Fruit fly (Drosophila melanogaster): ENCODE results near the gene CG3568.

CG3568 gene

dm6 chrX:4589951-4590771 is 47.7 kb downstream of the CG3568 start (continued):
- TF ChIP-seq nom (GFP tag; optimal IDR thresholded peaks at IDR 0.05), result peak; percentile 67
- no peak for TF ChIP-seq yki (optimal IDR thresholded peaks at IDR 0.05)
- TF ChIP-seq GATAe (GFP tag; conservative IDR thresholded peaks at IDR 0.05), result 0 out of 2 replicates have a peak, but pooled peaks have one; percentile 32
- no peak for TF ChIP-seq CTCF (GFP tag; optimal IDR thresholded peaks at IDR 0.05)
- TF ChIP-seq Usf (GFP tag; optimal IDR thresholded peaks at IDR 0.05), result peak; percentile 89
- TF ChIP-seq CG32767 (GFP tag; IDR thresholded peaks at IDR 0.05), result peak; percentile 92
- no peak for TF ChIP-seq bigmax (GFP tag; optimal IDR thresholded peaks at IDR 0.05)
- peak; percentile 80 for TF ChIP-seq Antp (GFP tag; optimal IDR thresholded peaks at IDR 0.05)
- TF ChIP-seq B-H2 (GFP tag; optimal IDR thresholded peaks at IDR 0.05), result no peak
- TF ChIP-seq vfl (GFP tag; optimal IDR thresholded peaks at IDR 0.05), result peak; percentile 5
- peak; percentile 74 for TF ChIP-seq grau (tag; optimal IDR thresholded peaks at IDR 0.05)
- TF ChIP-seq Xbp1 (GFP tag; optimal IDR thresholded peaks at IDR 0.05), result peak; percentile 85
- TF ChIP-seq CG8359 (GFP tag; optimal IDR thresholded peaks at IDR 0.05; ENCODE audit: borderline replicate concordance), result no peak
- TF ChIP-seq CG18599 (GFP tag; optimal IDR thresholded peaks at IDR 0.05), result peak; percentile 86
- peak; percentile 77 for TF ChIP-seq Sox102F (GFP tag; optimal IDR thresholded peaks at IDR 0.05)
- peak; percentile 45 for TF ChIP-seq tap (tag; optimal IDR thresholded peaks at IDR 0.05)
- peak; percentile 93 for TF ChIP-seq CG12769 (tag; optimal IDR thresholded peaks at IDR 0.05)
- no peak for TF ChIP-seq insv (GFP tag; optimal IDR thresholded peaks at IDR 0.05)
- no peak for TF ChIP-seq CG6765 (GFP tag; optimal IDR thresholded peaks at IDR 0.05)
- peak; percentile 70 for TF ChIP-seq cato (GFP tag; optimal IDR thresholded peaks at IDR 0.05; ENCODE audit: borderline replicate concordance)
- TF ChIP-seq Ssrp (tag; optimal IDR thresholded peaks at IDR 0.05), result peak; percentile 69
- TF ChIP-seq maf-S (GFP tag; optimal IDR thresholded peaks at IDR 0.05), result no peak
- no peak for TF ChIP-seq BEAF-32 (GFP tag; optimal IDR thresholded peaks at IDR 0.05)
- TF ChIP-seq dmrt11E (tag; optimal IDR thresholded peaks at IDR 0.05), result peak; percentile 89
- no peak for TF ChIP-seq Ets97D (GFP tag; optimal IDR thresholded peaks at IDR 0.05)
- TF ChIP-seq sisA (GFP tag; IDR thresholded peaks at IDR 0.05), result peak; percentile 91
- TF ChIP-seq h (optimal IDR thresholded peaks at IDR 0.05), result no peak
- peak; percentile 95 for TF ChIP-seq H2.0 (GFP tag; IDR thresholded peaks at IDR 0.05)
- TF ChIP-seq cad (GFP tag; optimal IDR thresholded peaks at IDR 0.05), result no peak
- peak; percentile 51; the same call in 1 of the 2 replicates for TF ChIP-seq Lim3 (GFP tag; IDR thresholded peaks at IDR 0.05)
- peak; percentile 96 for TF ChIP-seq Nf-YB (GFP tag; optimal IDR thresholded peaks at IDR 0.05)
- peak; percentile 88 for TF ChIP-seq CG1024 (GFP tag; IDR thresholded peaks at IDR 0.05)
- peak; percentile 8 for TF ChIP-seq CG9797 (GFP tag; optimal IDR thresholded peaks at IDR 0.05)
- TF ChIP-seq fu2 (GFP tag; optimal IDR thresholded peaks at IDR 0.05), result peak; percentile 23
- TF ChIP-seq Opbp (GFP tag; IDR thresholded peaks at IDR 0.05; ENCODE audit: partially characterized antibody), result no peak
- peak; percentile 92 for TF ChIP-seq CG30431 (GFP tag; optimal IDR thresholded peaks at IDR 0.05)
- TF ChIP-seq sr (GFP tag; IDR thresholded peaks at IDR 0.05), result peak; percentile 84
- TF ChIP-seq pb (GFP tag; optimal IDR thresholded peaks at IDR 0.05), result no peak
- TF ChIP-seq eve (GFP tag; optimal IDR thresholded peaks at IDR 0.05), result no peak
- TF ChIP-seq CG33213 (GFP tag; optimal IDR thresholded peaks at IDR 0.05), result no peak
- TF ChIP-seq fd64A (GFP tag; optimal IDR thresholded peaks at IDR 0.05), result peak; percentile 51
- peak; percentile 91 for TF ChIP-seq Taf1 (GFP tag; IDR thresholded peaks at IDR 0.05)
- TF ChIP-seq sna (GFP tag; IDR thresholded peaks at IDR 0.05; ENCODE audit: partially characterized antibody), result no peak
- peak; percentile 94 for TF ChIP-seq seq (GFP tag; IDR thresholded peaks at IDR 0.05)
- peak; percentile 94 for TF ChIP-seq Ptx1 (GFP tag; IDR thresholded peaks at IDR 0.05)
- TF ChIP-seq CG9609 (GFP tag; optimal IDR thresholded peaks at IDR 0.05), result peak; percentile 63
- peak; percentile 60 for TF ChIP-seq CG33557 (GFP tag; optimal IDR thresholded peaks at IDR 0.05)
- peak; percentile 50 for TF ChIP-seq Hsf (GFP tag; optimal IDR thresholded peaks at IDR 0.05)
- TF ChIP-seq Hand (GFP tag; optimal IDR thresholded peaks at IDR 0.05), result peak; percentile 42
- TF ChIP-seq Atf-2 (GFP tag; optimal IDR thresholded peaks at IDR 0.05), result no peak
